Worm (Caenorhabditis elegans) whole organism, L1 larva: Measurements from ENCODE around the gene cyp-32A1.

Source experiments
- dpl-1 ChIP-seq, 3 experiments: fragments of 150-350 bp in 2 of 3; sonication (generic microtip) in 1 of 3; optimal IDR thresholded peaks; 2 replicates each; lab custom pipeline; 2014 to 2017; ENCODE audit warnings: missing biosample characterization in 3 of 3, missing genetic modification characterization in 3 of 3, missing genetic modification reagents in 3 of 3
- egl-27 ChIP-seq, 2 experiments: fragments of 150-350 bp in 1 of 2; sonication (generic microtip); optimal IDR thresholded peaks; 3 replicates each; lab custom pipeline; 2017 to 2018; ENCODE audit warnings: missing biosample characterization in 2 of 2, missing genetic modification characterization in 2 of 2, missing genetic modification reagents in 2 of 2
- fos-1 ChIP-seq: fragments of 150-350 bp; optimal IDR thresholded peaks from 2 replicates; lab custom pipeline; 2014; ENCODE audit warnings: missing biosample characterization, missing genetic modification characterization
- nhr-237 ChIP-seq: fragments of 150-350 bp; optimal IDR thresholded peaks from 2 replicates; lab custom pipeline; 2014; ENCODE audit warnings: missing biosample characterization, missing genetic modification characterization
- zag-1 ChIP-seq: fragments of 150-350 bp; optimal IDR thresholded peaks from 2 replicates; lab custom pipeline; 2014; ENCODE audit warnings: missing biosample characterization, missing genetic modification characterization

DNA sequence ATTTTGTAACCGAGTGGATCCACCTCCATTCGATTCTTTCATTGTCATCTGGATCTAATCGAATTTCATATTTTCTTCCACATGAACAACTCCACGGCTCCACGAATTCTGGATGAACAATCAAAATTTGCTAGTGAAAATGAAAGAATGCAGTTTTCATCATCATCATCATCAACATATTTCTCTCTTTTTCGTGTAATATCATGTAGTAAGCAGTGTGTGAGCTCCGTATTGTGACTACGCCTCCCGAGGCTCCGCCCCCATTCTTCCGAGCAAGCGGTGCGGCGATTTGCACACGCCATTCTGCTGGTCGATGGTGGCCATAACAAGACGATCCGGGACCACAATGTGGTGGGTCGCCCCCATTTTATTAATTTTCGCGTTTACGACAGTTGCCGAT is 16.5 kb downstream of the cyp-32A1 start, which contains the start of gene ZK742.7:
- TF ChIP-seq fos-1 (tag; lab: Kevin White, UChicago) (no peak), zag-1 (tag; lab: Kevin White, UChicago) (no peak), dpl-1 (GFP tag; optimal IDR thresholded peaks at IDR 0.05; lab: Kevin White, UChicago) (no peak), egl-27 (tag; optimal IDR thresholded peaks at IDR 0.05; lab: Kevin White, UChicago) (no peak), nhr-237 (tag; lab: Kevin White, UChicago) (no peak)
